Worm (Caenorhabditis elegans) whole organism, L1 larva: ENCODE data around the gene F47F2.3.

Source experiments
- dsc-1 ChIP-seq: sonication (generic microtip); optimal IDR thresholded peaks from 2 replicates; lab custom pipeline; 2016; ENCODE audit warnings: mild to moderate bottlenecking, missing genetic modification characterization, missing compliant biosample characterization
- nhr-237 ChIP-seq: fragments of 150-350 bp; optimal IDR thresholded peaks from 2 replicates; lab custom pipeline; 2014; ENCODE audit warnings: missing biosample characterization, missing genetic modification characterization
- nhr-28 ChIP-seq: fragments of 150-350 bp; optimal IDR thresholded peaks from 2 replicates; lab custom pipeline; 2014; ENCODE audit warnings: missing biosample characterization, missing genetic modification characterization
- pag-3 ChIP-seq: sonication (generic microtip); optimal IDR thresholded peaks from 2 replicates; lab custom pipeline; 2017; ENCODE audit warnings: missing genetic modification characterization, mild to moderate bottlenecking, missing compliant biosample characterization, antibody characterized with exemption, borderline replicate concordance; ENCODE audit not compliant: insufficient read depth
- ztf-11 ChIP-seq, 2 experiments: sonication (generic microtip); optimal IDR thresholded peaks; 2 replicates each; lab custom pipeline; 2016 to 2017; ENCODE audit warnings: missing genetic modification characterization in 2 of 2, missing biosample characterization in 1 of 2, missing compliant biosample characterization in 1 of 2
- ztf-4 ChIP-seq: fragments of 150-350 bp; optimal IDR thresholded peaks from 2 replicates; lab custom pipeline; 2014; ENCODE audit warnings: missing biosample characterization, missing genetic modification characterization

- TF ChIP-seq nhr-237 (no peak), pag-3 (tag; lab: Kevin White, UChicago) (no peak), ztf-11 (tag; optimal IDR thresholded peaks at IDR 0.05; lab: Kevin White, UChicago) (no peak), dsc-1 (tag; lab: Kevin White, UChicago) (no peak), nhr-28 (tag; lab: Kevin White, UChicago) (no peak), ztf-4 (no peak)
Measured at ce11 chrX:3866197-3866596, 29.3 kb downstream of the F47F2.3 start.
